Worm (Caenorhabditis elegans) whole organism, mixed stage, embryonic: Measurements from ENCODE around the gene C31H1.2.

Source experiments
- M03D4.4 ChIP-seq: sonication (generic microtip); optimal IDR thresholded peaks from 2 replicates; lab custom pipeline; 2017; ENCODE audit warnings: mild to moderate bottlenecking, missing genetic modification characterization, missing compliant biosample characterization
- bed-3 ChIP-seq: fragments of 200-800 bp; sonication (Bioruptor generic); optimal IDR thresholded peaks from 3 replicates; lab custom pipeline; 2018; ENCODE audit warnings: mild to moderate bottlenecking, missing genetic modification characterization, moderate library complexity, missing compliant biosample characterization
- blmp-1 ChIP-seq: fragments of 150-350 bp; optimal IDR thresholded peaks from 2 replicates; lab custom pipeline; 2014; ENCODE audit warnings: missing biosample characterization, missing genetic modification characterization
- ceh-39 ChIP-seq: fragments of 150-350 bp; optimal IDR thresholded peaks from 2 replicates; lab custom pipeline; 2014; ENCODE audit warnings: missing biosample characterization, missing genetic modification characterization
- ceh-43 ChIP-seq: fragments of 200-800 bp; sonication (Bioruptor generic); optimal IDR thresholded peaks from 2 replicates; lab custom pipeline; 2018; ENCODE audit warnings: mild to moderate bottlenecking, missing genetic modification characterization, moderate library complexity, missing compliant biosample characterization
- ces-1 ChIP-seq: fragments of 150-350 bp; optimal IDR thresholded peaks from 2 replicates; lab custom pipeline; 2014; ENCODE audit warnings: missing biosample characterization, missing genetic modification reagents, missing genetic modification characterization
- cnd-1 ChIP-seq: fragments of 200-800 bp; sonication (Bioruptor generic); optimal IDR thresholded peaks from 2 replicates; lab custom pipeline; 2018; ENCODE audit warnings: mild to moderate bottlenecking, missing genetic modification characterization, missing compliant biosample characterization
- drap-1 ChIP-seq: fragments of 200-800 bp; sonication (Bioruptor generic); optimal IDR thresholded peaks from 3 replicates; lab custom pipeline; 2018; ENCODE audit warnings: mild to moderate bottlenecking, missing genetic modification characterization, missing compliant biosample characterization
- elt-1 ChIP-seq: sonication (generic microtip); optimal IDR thresholded peaks from 2 replicates; lab custom pipeline; 2017; ENCODE audit warnings: missing genetic modification characterization, mild to moderate bottlenecking, missing compliant biosample characterization, antibody characterized with exemption, moderate library complexity, borderline replicate concordance; ENCODE audit not compliant: insufficient read depth
- elt-3 ChIP-seq: fragments of 150-350 bp; optimal IDR thresholded peaks from 2 replicates; lab custom pipeline; 2014; ENCODE audit warnings: missing biosample characterization, missing genetic modification characterization
- ham-2 ChIP-seq: fragments of 200-800 bp; sonication (Bioruptor generic); optimal IDR thresholded peaks from 2 replicates; lab custom pipeline; 2018; ENCODE audit warnings: mild to moderate bottlenecking, missing genetic modification characterization, missing compliant biosample characterization
- hlh-1 ChIP-seq: fragments of 150-350 bp; optimal IDR thresholded peaks from 2 replicates; lab custom pipeline; 2014; ENCODE audit warnings: missing biosample characterization, missing genetic modification reagents, missing genetic modification characterization
- lin-13 ChIP-seq: fragments of 150-350 bp; optimal IDR thresholded peaks from 2 replicates; lab custom pipeline; 2014; ENCODE audit warnings: missing biosample characterization, missing genetic modification characterization
- lin-32 ChIP-seq: fragments of 200-800 bp; sonication (Bioruptor generic); optimal IDR thresholded peaks from 2 replicates; lab custom pipeline; 2018; ENCODE audit warnings: mild to moderate bottlenecking, missing genetic modification characterization, missing compliant biosample characterization
- lsy-2 ChIP-seq: fragments of 150-350 bp; optimal IDR thresholded peaks from 2 replicates; lab custom pipeline; 2014; ENCODE audit warnings: missing biosample characterization, missing genetic modification characterization
- mab-5 ChIP-seq: fragments of 150-350 bp; optimal IDR thresholded peaks from 2 replicates; lab custom pipeline; 2014; ENCODE audit warnings: missing biosample characterization, missing genetic modification characterization
- mep-1 ChIP-seq: fragments of 150-350 bp; optimal IDR thresholded peaks from 2 replicates; lab custom pipeline; 2017; ENCODE audit warnings: missing biosample characterization, missing genetic modification reagents, missing genetic modification characterization, inconsistent platforms
- mls-2 ChIP-seq: sonication (generic microtip); optimal IDR thresholded peaks from 2 replicates; lab custom pipeline; 2016; ENCODE audit warnings: mild to moderate bottlenecking, missing genetic modification characterization, moderate library complexity, missing compliant biosample characterization
- nhr-2 ChIP-seq: fragments of 150-350 bp; optimal IDR thresholded peaks from 2 replicates; lab custom pipeline; 2014; ENCODE audit warnings: missing biosample characterization, missing genetic modification characterization
- nhr-28 ChIP-seq: fragments of 150-350 bp; optimal IDR thresholded peaks from 2 replicates; lab custom pipeline; 2014; ENCODE audit warnings: missing biosample characterization, missing genetic modification characterization
- nhr-76 ChIP-seq: sonication (generic microtip); optimal IDR thresholded peaks from 2 replicates; lab custom pipeline; 2017; ENCODE audit warnings: missing biosample characterization, missing genetic modification characterization
- pha-4 ChIP-seq: fragments of 150-350 bp; optimal IDR thresholded peaks from 2 replicates; lab custom pipeline; 2018; ENCODE audit warnings: missing biosample characterization, missing genetic modification reagents, missing genetic modification characterization
- sem-2 ChIP-seq: fragments of 200-800 bp; sonication (Bioruptor generic); optimal IDR thresholded peaks from 2 replicates; lab custom pipeline; 2018; ENCODE audit warnings: mild to moderate bottlenecking, missing genetic modification characterization, missing compliant biosample characterization
- sptf-1 ChIP-seq: sonication (generic microtip); optimal IDR thresholded peaks from 2 replicates; lab custom pipeline; 2017; ENCODE audit warnings: mild to moderate bottlenecking, missing genetic modification characterization, moderate library complexity, missing compliant biosample characterization
- tbx-8 ChIP-seq: fragments of 200-800 bp; sonication (Bioruptor generic); optimal IDR thresholded peaks from 2 replicates; lab custom pipeline; 2018; ENCODE audit warnings: mild to moderate bottlenecking, missing genetic modification characterization, moderate library complexity, missing compliant biosample characterization
- unc-120 ChIP-seq: sonication (generic microtip); optimal IDR thresholded peaks from 2 replicates; lab custom pipeline; 2017; ENCODE audit warnings: missing genetic modification characterization, missing compliant biosample characterization; ENCODE audit not compliant: poor library complexity, severe bottlenecking
- unc-39 ChIP-seq: fragments of 150-350 bp; optimal IDR thresholded peaks from 2 replicates; lab custom pipeline; 2014; ENCODE audit warnings: missing biosample characterization, missing genetic modification characterization
- unc-62 ChIP-seq: fragments of 150-350 bp; optimal IDR thresholded peaks from 2 replicates; lab custom pipeline; 2014; ENCODE audit warnings: missing biosample characterization, missing genetic modification reagents, missing genetic modification characterization
- zip-8 ChIP-seq: fragments of 150-350 bp; optimal IDR thresholded peaks from 2 replicates; lab custom pipeline; 2014; ENCODE audit warnings: missing biosample characterization, missing genetic modification characterization
- ztf-11 ChIP-seq: fragments of 150-350 bp; optimal IDR thresholded peaks from 2 replicates; lab custom pipeline; 2014; ENCODE audit warnings: missing biosample characterization, missing genetic modification characterization

Gene C31H1.2

DNA sequence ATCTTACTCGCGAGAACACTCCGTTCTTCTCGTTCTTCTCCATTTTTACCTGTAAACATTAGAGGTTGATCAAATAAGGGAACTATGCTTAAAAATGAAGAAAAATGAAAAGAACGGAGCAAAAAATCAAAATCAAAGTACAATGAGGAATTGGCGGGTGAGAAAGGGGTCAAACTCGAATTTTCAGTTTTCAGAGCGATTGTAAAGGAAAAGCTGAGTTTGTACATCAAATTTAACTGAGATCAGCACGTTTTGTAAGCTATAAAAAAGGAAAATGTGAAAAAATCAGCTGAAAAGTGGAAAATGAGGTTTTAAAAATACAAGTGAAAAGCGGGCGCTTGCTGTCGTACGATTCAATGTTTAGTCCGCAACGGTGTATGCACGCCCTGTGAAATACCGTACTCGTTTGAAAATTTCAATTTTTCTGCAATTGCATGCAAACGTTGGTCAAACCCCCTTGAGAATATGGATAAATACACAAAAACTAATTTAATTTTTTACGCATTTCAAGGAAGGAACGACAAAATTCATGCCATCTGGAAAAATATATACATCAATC is 23.1 kb downstream of the C31H1.2 start, which contains the start of gene oops-1:
Gene oops-1, minus strand, starts transcription at position 51 of the 559 bp plus-strand sequence.
- TF ChIP-seq M03D4.4 (tag; lab: Kevin White, UChicago) (no peak), mls-2 (tag; lab: Kevin White, UChicago) (no peak), ces-1 (GFP tag; lab: Kevin White, UChicago) (no peak), mep-1 (tag; lab: Kevin White, UChicago) (no peak), pha-4 (tag; lab: Kevin White, UChicago) (no peak), elt-1 (tag; lab: Kevin White, UChicago) (no peak), lin-13 (tag; lab: Kevin White, UChicago) (no peak), ztf-11 (tag; lab: Kevin White, UChicago) (no peak), tbx-8 (no peak), sem-2 (GFP tag; lab: Kevin White, UChicago) (no peak), ceh-39 (tag; lab: Kevin White, UChicago) (no peak), mab-5 (tag; lab: Kevin White, UChicago) (no peak), zip-8 (no peak), lsy-2 (tag; lab: Kevin White, UChicago) (no peak), nhr-76 (tag; lab: Kevin White, UChicago) (no peak), drap-1 (GFP tag; lab: Kevin White, UChicago) (no peak), ceh-43 (GFP tag; lab: Kevin White, UChicago) (no peak), elt-3 (tag; lab: Kevin White, UChicago) (no peak), ham-2 (GFP tag; lab: Kevin White, UChicago) (no peak)
- TF ChIP-seq, all 35 proteins: peak for 0

- TF ChIP-seq cnd-1 (no peak), unc-120 (no peak), sptf-1 (no peak), elt-1 (tag; lab: Kevin White, UChicago) (no peak), lsy-2 (tag; lab: Kevin White, UChicago) (no peak), elt-3 (tag; lab: Kevin White, UChicago) (no peak), unc-39 (tag; lab: Kevin White, UChicago) (no peak), lin-32 (no peak), drap-1 (GFP tag; lab: Kevin White, UChicago) (no peak), blmp-1 (tag; lab: Kevin White, UChicago) (no peak), lin-13 (tag; lab: Kevin White, UChicago) (no peak), ham-2 (GFP tag; lab: Kevin White, UChicago) (no peak), sem-2 (GFP tag; lab: Kevin White, UChicago) (no peak), unc-62 (GFP tag; lab: Kevin White, UChicago) (no peak), nhr-2 (tag; lab: Kevin White, UChicago) (no peak), ces-1 (GFP tag; lab: Kevin White, UChicago) (no peak), nhr-28 (tag; lab: Kevin White, UChicago) (no peak), bed-3 (GFP tag; lab: Kevin White, UChicago) (no peak), hlh-1 (tag; lab: Kevin White, UChicago) (no peak)
- TF ChIP-seq, all 35 proteins: peak for 0
Measured at ce11 chrIV:5816466-5816865, 25.4 kb downstream of the C31H1.2 start.

DNA sequence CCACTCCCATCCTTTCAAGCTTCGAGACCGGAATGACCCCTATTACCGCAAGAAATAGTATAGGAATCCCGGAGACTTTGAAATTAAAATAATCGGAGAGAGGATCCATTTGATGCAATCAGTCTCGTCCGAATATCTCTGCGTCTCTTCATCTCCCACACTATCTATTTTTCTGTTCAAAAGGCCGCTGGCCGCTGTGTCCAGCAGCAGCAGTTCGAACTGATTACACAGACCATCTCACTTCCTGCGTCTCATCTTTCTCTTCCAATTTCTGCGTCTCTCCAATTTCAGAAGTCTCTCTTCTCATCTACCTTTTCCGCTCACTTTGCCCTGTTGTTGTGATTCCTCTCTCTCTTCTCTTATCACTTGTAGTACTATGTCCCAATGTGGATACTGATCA is 26.4 kb downstream of the C31H1.2 start:
- TF ChIP-seq hlh-1 (tag; lab: Kevin White, UChicago) (peak; percentile 45), mab-5 (tag; lab: Kevin White, UChicago) (no peak), ceh-43 (GFP tag; lab: Kevin White, UChicago) (no peak), elt-1 (tag; lab: Kevin White, UChicago) (peak; percentile 77), ces-1 (GFP tag; lab: Kevin White, UChicago) (peak; percentile 43), ham-2 (GFP tag; lab: Kevin White, UChicago) (peak; percentile 55), unc-120 (peak; percentile 90), unc-62 (GFP tag; lab: Kevin White, UChicago) (peak; percentile 75)

ce11 chrIV:5820056-5820799 is 29.1 kb downstream of the C31H1.2 start:
- TF ChIP-seq hlh-1 (tag; lab: Kevin White, UChicago) (peak; percentile 92), unc-120 (peak; percentile 48), elt-1 (tag; lab: Kevin White, UChicago) (no peak), unc-62 (GFP tag; lab: Kevin White, UChicago) (peak; percentile 89)
- TF ChIP-seq, all 35 proteins: peak for 3
